Worm (Caenorhabditis elegans) whole organism, mixed stage, embryonic: ENCODE results near the gene R01H2.2.

Experiments used
- blmp-1 ChIP-seq: fragments of 150-350 bp; optimal IDR thresholded peaks from 2 replicates; lab custom pipeline; 2014; ENCODE audit warnings: missing biosample characterization, missing genetic modification characterization
- ham-2 ChIP-seq: fragments of 200-800 bp; sonication (Bioruptor generic); optimal IDR thresholded peaks from 2 replicates; lab custom pipeline; 2018; ENCODE audit warnings: mild to moderate bottlenecking, missing genetic modification characterization, missing compliant biosample characterization
- nhr-12 ChIP-seq: fragments of 150-350 bp; optimal IDR thresholded peaks from 2 replicates; lab custom pipeline; 2014; ENCODE audit warnings: missing biosample characterization, missing genetic modification characterization
- nhr-28 ChIP-seq: fragments of 150-350 bp; optimal IDR thresholded peaks from 2 replicates; lab custom pipeline; 2014; ENCODE audit warnings: missing biosample characterization, missing genetic modification characterization
- pha-4 ChIP-seq: fragments of 150-350 bp; optimal IDR thresholded peaks from 2 replicates; lab custom pipeline; 2018; ENCODE audit warnings: missing biosample characterization, missing genetic modification reagents, missing genetic modification characterization
- ztf-11 ChIP-seq: fragments of 150-350 bp; optimal IDR thresholded peaks from 2 replicates; lab custom pipeline; 2014; ENCODE audit warnings: missing biosample characterization, missing genetic modification characterization

- TF ChIP-seq ztf-11 (no peak), blmp-1 (tag; lab: Kevin White, UChicago) (no peak), pha-4 (tag; lab: Kevin White, UChicago) (no peak), nhr-28 (no peak), nhr-12 (tag; lab: Kevin White, UChicago) (no peak), ham-2 (GFP tag; lab: Kevin White, UChicago) (no peak)
Observed at ce11 chrIII:7045643-7046042, 10.7 kb upstream of the R01H2.2 start, which contains the start of gene R01H2.7.
